Worm (Caenorhabditis elegans): Measurements from ENCODE around the gene ztf-14.

ztf-14 gene

DNA sequence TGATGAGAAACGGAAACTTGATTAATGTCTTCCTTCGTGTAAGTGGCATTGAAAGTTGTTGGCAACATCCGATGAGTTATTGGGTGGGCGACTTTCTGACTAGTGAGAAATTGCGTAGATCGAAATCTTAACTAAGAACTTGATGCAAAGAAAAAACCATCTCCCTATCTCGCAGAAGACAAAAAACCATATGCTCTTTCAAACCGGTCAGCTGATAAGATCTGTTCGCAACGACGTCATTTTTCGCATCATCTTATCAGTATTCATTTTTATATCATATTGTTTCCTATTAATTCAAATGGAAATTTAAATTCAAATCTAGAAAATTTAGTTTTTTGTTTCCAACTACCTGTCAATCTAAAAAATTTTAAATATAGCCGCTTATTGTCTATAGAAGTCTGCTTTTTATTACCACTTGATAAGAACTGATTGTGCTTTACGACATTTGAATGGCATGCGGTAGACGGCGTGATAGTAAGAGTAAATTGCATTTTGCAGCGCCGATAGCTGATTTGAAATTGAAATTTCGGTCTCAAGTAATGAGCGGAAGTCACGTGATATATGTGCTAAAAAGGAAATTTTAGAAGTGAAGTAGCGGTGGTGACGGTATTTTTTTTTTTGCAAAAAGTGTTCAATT lies 4.7 kb downstream of the ztf-14 start:
- TF ChIP-seq unc-86 (tag; optimal IDR thresholded peaks at IDR 0.05) (no peak), pag-3 (tag; optimal IDR thresholded peaks at IDR 0.05; ENCODE audit: borderline replicate concordance) (no peak), nhr-11 (tag; optimal IDR thresholded peaks at IDR 0.05) (no peak), rnt-1 (tag; optimal IDR thresholded peaks at IDR 0.05) (no peak), hlh-30 (tag; optimal IDR thresholded peaks at IDR 0.05; ENCODE audit: insufficient read depth) (peak; percentile 35), ceh-24 (tag; optimal IDR thresholded peaks at IDR 0.05) (no peak), elt-2 (tag; optimal IDR thresholded peaks at IDR 0.05) (peak; percentile 88), ceh-30 (tag; optimal IDR thresholded peaks at IDR 0.05) (no peak), elt-4 (tag; optimal IDR thresholded peaks at IDR 0.05) (no peak), hlh-6 (tag; optimal IDR thresholded peaks at IDR 0.05) (no peak), ceh-14 (tag; optimal IDR thresholded peaks at IDR 0.05) (no peak)

DNA sequence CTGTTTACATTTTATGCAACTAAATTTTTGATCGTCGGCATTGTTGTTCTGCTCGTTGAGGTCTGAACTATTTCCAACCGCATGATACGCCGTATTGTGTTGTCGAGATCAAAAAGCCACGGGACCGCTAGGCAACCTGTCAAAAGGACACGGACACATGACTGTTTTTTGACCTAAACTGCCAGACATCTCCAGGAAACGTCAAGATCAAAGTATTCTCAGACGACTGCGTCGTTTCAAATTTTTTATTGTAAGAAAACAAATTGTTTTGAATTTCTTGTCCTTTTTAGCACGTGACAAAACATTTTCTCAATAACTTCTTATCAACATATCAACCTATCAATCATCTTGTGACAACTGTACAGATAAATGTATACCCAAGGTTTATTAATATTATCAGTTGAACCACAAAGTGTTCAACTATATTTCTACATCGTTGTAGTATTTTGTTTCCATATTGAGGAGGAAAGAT lies 6.3 kb downstream of the ztf-14 start:
- TF ChIP-seq ztf-16 (tag; optimal IDR thresholded peaks at IDR 0.05) (no peak), unc-55 (GFP tag; optimal IDR thresholded peaks at IDR 0.05) (peak; percentile 19), F13H6.1 (tag; optimal IDR thresholded peaks at IDR 0.05) (no peak), ceh-24 (tag; optimal IDR thresholded peaks at IDR 0.05) (no peak), tbx-2 (tag; optimal IDR thresholded peaks at IDR 0.05) (no peak), unc-86 (tag; optimal IDR thresholded peaks at IDR 0.05) (no peak), hlh-30 (tag; optimal IDR thresholded peaks at IDR 0.05; ENCODE audit: insufficient read depth) (peak; percentile 44), ceh-22 (tag; optimal IDR thresholded peaks at IDR 0.05) (no peak), unc-3 (GFP tag; conservative IDR thresholded peaks at IDR 0.05) (no peak), unc-3 (tag; optimal IDR thresholded peaks at IDR 0.05) (no peak), ceh-2 (tag; optimal IDR thresholded peaks at IDR 0.05) (no peak), ceh-45 (GFP tag; IDR thresholded peaks at IDR 0.05) (no peak), fkh-6 (tag; optimal IDR thresholded peaks at IDR 0.05) (no peak), pqm-1 (tag; optimal IDR thresholded peaks at IDR 0.05) (no peak), syd-9 (tag; optimal IDR thresholded peaks at IDR 0.05) (no peak), pros-1 (tag; optimal IDR thresholded peaks at IDR 0.05) (no peak), elt-2 (tag; optimal IDR thresholded peaks at IDR 0.05) (peak; percentile 94), fkh-10 (GFP tag; optimal IDR thresholded peaks at IDR 0.05) (no peak)

DNA sequence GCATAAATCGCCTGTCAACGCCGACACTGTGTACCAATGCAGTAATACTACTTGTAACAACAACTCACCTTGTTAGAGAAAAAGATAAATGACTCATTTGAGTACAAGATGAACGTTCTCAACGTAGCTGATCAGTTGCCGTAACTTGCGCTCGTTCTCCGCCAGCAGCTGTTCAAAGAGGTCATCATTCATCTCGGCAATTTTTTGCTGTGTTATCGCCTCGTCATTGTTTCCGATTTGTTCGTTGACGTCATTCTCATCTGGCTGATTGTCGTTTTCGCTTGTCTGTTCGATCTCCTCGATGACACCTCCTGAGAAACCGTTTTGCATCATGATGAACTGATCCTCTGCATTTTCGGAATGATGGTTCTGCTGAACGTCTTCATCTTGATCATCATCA lies 7.4 kb downstream of the ztf-14 start:
- TF ChIP-seq ama-1 (optimal IDR thresholded peaks at IDR 0.05) = no peak
- no peak for TF ChIP-seq C08G9.2 (tag; optimal IDR thresholded peaks at IDR 0.05)
- peak; percentile 2 for TF ChIP-seq unc-55 (GFP tag; optimal IDR thresholded peaks at IDR 0.05)

DNA sequence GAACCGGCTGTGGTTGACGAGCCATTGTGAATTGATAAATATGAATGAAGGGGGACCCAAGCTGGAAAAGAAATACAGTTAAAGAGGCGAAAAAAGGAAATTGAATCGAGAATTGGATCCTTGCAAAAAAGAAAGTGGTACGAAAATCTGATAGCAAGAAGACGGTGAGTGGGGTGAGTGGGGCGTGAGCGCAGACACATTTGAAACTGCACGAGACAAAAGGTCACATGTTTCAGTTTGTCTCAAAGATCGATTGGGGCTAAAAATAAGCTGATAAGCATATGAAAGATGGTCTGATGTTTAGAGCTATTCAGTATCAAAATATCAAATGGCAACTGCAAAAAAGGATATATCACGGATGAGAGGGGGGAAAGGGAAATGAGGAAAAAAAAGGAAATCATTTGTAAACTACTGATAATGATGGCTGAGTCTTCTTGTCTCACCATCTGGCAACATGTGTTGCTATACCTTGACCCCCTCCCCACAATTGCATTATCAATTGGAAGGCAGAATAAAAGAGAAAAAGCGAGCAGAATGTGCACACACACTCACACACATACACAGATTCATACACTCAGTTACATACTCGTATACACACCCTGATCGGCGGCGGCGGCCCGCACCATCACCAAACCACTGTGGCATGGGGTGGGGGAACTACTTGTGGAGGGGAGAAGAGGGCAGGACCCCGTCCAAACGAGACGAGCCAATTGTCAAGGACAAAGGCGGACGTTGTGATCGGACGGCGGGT lies 8.1 kb downstream of the ztf-14 start, which contains the start of gene M163.1:
TSS of gene M163.1 (minus strand) at position 25 of the 751 bp plus-strand sequence.
- TF ChIP-seq ama-1 (optimal IDR thresholded peaks at IDR 0.05) (no peak), hlh-15 (tag; optimal IDR thresholded peaks at IDR 0.05) (no peak), nhr-11 (tag; optimal IDR thresholded peaks at IDR 0.05) (no peak), nfya-1 (tag; optimal IDR thresholded peaks at IDR 0.05) (peak; percentile 13), unc-42 (tag; optimal IDR thresholded peaks at IDR 0.05) (peak; percentile 3), unc-3 (GFP tag; conservative IDR thresholded peaks at IDR 0.05) (no peak), unc-3 (tag; optimal IDR thresholded peaks at IDR 0.05) (no peak), C08G9.2 (tag; optimal IDR thresholded peaks at IDR 0.05) (no peak), hlh-6 (tag; optimal IDR thresholded peaks at IDR 0.05) (no peak), F13H6.1 (tag; optimal IDR thresholded peaks at IDR 0.05) (no peak), T23F11.4 (GFP tag; optimal IDR thresholded peaks at IDR 0.05) (no peak), zip-5 (tag; optimal IDR thresholded peaks at IDR 0.05) (no peak), npax-4 (tag; optimal IDR thresholded peaks at IDR 0.05) (no peak), rnt-1 (tag; optimal IDR thresholded peaks at IDR 0.05) (peak; percentile 36), fkh-6 (tag; optimal IDR thresholded peaks at IDR 0.05) (no peak), che-1 (tag; optimal IDR thresholded peaks at IDR 0.05) (no peak), ahr-1 (tag; optimal IDR thresholded peaks at IDR 0.05) (no peak), pag-3 (tag; optimal IDR thresholded peaks at IDR 0.05; ENCODE audit: borderline replicate concordance) (no peak), fkh-10 (GFP tag; optimal IDR thresholded peaks at IDR 0.05) (no peak), hlh-30 (tag; optimal IDR thresholded peaks at IDR 0.05; ENCODE audit: insufficient read depth) (peak; percentile 1), tbx-2 (tag; optimal IDR thresholded peaks at IDR 0.05) (peak; percentile 56), ceh-19 (GFP tag; optimal IDR thresholded peaks at IDR 0.05) (no peak), C38D4.7 (GFP tag; optimal IDR thresholded peaks at IDR 0.05) (no peak), ceh-14 (tag; optimal IDR thresholded peaks at IDR 0.05) (no peak), ceh-30 (tag; optimal IDR thresholded peaks at IDR 0.05) (no peak), ceh-45 (GFP tag; IDR thresholded peaks at IDR 0.05) (no peak), sdc-2 (tag; optimal IDR thresholded peaks at IDR 0.05) (peak; percentile 38), K02D7.2 (tag; optimal IDR thresholded peaks at IDR 0.05) (no peak), unc-86 (tag; optimal IDR thresholded peaks at IDR 0.05) (no peak), nhr-232 (tag; optimal IDR thresholded peaks at IDR 0.05) (peak; percentile 3), ttx-3 (tag; optimal IDR thresholded peaks at IDR 0.05) (no peak), pros-1 (tag; optimal IDR thresholded peaks at IDR 0.05) (peak; percentile 10), ceh-31 (tag; optimal IDR thresholded peaks at IDR 0.05) (peak; percentile 16)

Measured in whole organism, late embryonic.